Fruit fly (Drosophila melanogaster): ENCODE measurements around the gene CG13251.

DNA sequence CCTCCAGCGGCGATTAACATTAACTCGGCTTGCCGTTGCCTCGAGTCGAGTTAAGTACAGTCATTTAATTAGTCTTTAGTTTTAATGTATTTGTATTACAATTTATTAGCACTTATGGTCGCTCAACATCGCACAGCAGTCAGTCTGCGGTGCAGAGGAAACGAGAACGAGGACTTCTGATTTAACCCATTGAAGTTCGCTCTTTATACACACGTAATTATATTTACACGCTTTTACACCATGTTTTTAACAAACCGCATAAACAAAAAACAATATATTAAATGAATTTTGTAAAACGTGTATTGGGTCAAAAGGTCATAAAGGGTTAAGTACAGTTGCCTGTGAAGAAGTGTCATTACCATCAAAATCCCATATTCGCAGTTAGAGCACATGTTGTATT, 24.2 kb downstream of the CG13251 start:
- no peak for TF ChIP-seq ftz-f1 (GFP tag; optimal IDR thresholded peaks at IDR 0.05)
- no peak for TF ChIP-seq Hsf (GFP tag; optimal IDR thresholded peaks at IDR 0.05)
- TF ChIP-seq Antp (GFP tag; optimal IDR thresholded peaks at IDR 0.05) = no peak
- no peak for TF ChIP-seq zf30C (GFP tag; optimal IDR thresholded peaks at IDR 0.05)
- TF ChIP-seq klu (GFP tag; IDR thresholded peaks at IDR 0.05) = no peak
- TF ChIP-seq CG2199 (GFP tag; IDR thresholded peaks at IDR 0.05) = no peak
- TF ChIP-seq CG5953 (GFP tag; IDR thresholded peaks at IDR 0.05) = no peak
- no peak for TF ChIP-seq CG32772 (GFP tag; IDR thresholded peaks at IDR 0.05)
- no peak for TF ChIP-seq CG10959 (GFP tag; IDR thresholded peaks at IDR 0.05)
